Fruit fly (Drosophila melanogaster): ENCODE data around the gene rept.
A peak's percentile ranks its signal among the peaks of the same experiment; 100 is the strongest.

The rept gene

dm6 chr3L:19236554-19236953 lies 18.6 kb upstream of the rept start:
- TF ChIP-seq CTCF (optimal IDR thresholded peaks at IDR 0.05) (no peak), CG8478 (optimal IDR thresholded peaks at IDR 0.05) (no peak)

dm6 chr3L:19237780-19238179 lies 17.4 kb upstream of the rept start:
- TF ChIP-seq CTCF (optimal IDR thresholded peaks at IDR 0.05) (no peak), CG8478 (optimal IDR thresholded peaks at IDR 0.05) (no peak)

dm6 chr3L:19251643-19252042 lies 3.5 kb upstream of the rept start:
- TF ChIP-seq CG8478 (optimal IDR thresholded peaks at IDR 0.05) (no peak), CTCF (optimal IDR thresholded peaks at IDR 0.05) (no peak)

- TF ChIP-seq CTCF (optimal IDR thresholded peaks at IDR 0.05) (no peak), CG8478 (optimal IDR thresholded peaks at IDR 0.05) (no peak)
These were observed 3.1 kb downstream of the rept start for dm6 chr3L:19258199-19258598.

- no peak for TF ChIP-seq CG8478 (optimal IDR thresholded peaks at IDR 0.05)
- TF ChIP-seq CTCF (optimal IDR thresholded peaks at IDR 0.05): no peak
These were observed 5.2 kb downstream of the rept start, which contains the start of gene nes for dm6 chr3L:19260278-19260803. Gene nes, minus strand, starts transcription at chr3L:19260679.

- no peak for TF ChIP-seq CTCF (optimal IDR thresholded peaks at IDR 0.05)
- TF ChIP-seq CG8478 (optimal IDR thresholded peaks at IDR 0.05): no peak
These were observed 6.1 kb downstream of the rept start, which contains the start of gene Bet1 for dm6 chr3L:19261213-19261612. Gene Bet1, plus strand, starts transcription at chr3L:19261394.

dm6 chr3L:19261720-19262119 lies 6.6 kb downstream of the rept start:
- no peak for TF ChIP-seq CTCF (optimal IDR thresholded peaks at IDR 0.05)
- TF ChIP-seq CG8478 (optimal IDR thresholded peaks at IDR 0.05): no peak

- no peak for TF ChIP-seq CG8478 (optimal IDR thresholded peaks at IDR 0.05)
- TF ChIP-seq CTCF (optimal IDR thresholded peaks at IDR 0.05): no peak
These were observed 8.5 kb downstream of the rept start, which contains the start of the genes CG42374 and Mettl5 for dm6 chr3L:19263480-19264140. Gene CG42374, plus strand, starts transcription at chr3L:19263766. Gene Mettl5, plus strand, starts transcription at chr3L:19263766.

- TF ChIP-seq CTCF (optimal IDR thresholded peaks at IDR 0.05) (peak in 1 of 2 experiments; percentile 1), CG8478 (optimal IDR thresholded peaks at IDR 0.05) (no peak)
These were observed 9.0 kb downstream of the rept start, which contains the start of gene Max for dm6 chr3L:19264141-19264487. Gene Max, minus strand, starts transcription at chr3L:19264184.

dm6 chr3L:19265761-19266160 lies 10.6 kb downstream of the rept start, which contains the start of gene CG45081:
Gene CG45081, plus strand, starts transcription at chr3L:19266061.
- TF ChIP-seq CTCF (optimal IDR thresholded peaks at IDR 0.05): no peak
- no peak for TF ChIP-seq CG8478 (optimal IDR thresholded peaks at IDR 0.05)

- no peak for TF ChIP-seq CG8478 (optimal IDR thresholded peaks at IDR 0.05)
- TF ChIP-seq CTCF (optimal IDR thresholded peaks at IDR 0.05): no peak
These were observed 13.7 kb downstream of the rept start, which contains the start of the genes Aldh7A1 and CG14085 for dm6 chr3L:19268720-19269401. Gene Aldh7A1, minus strand, starts transcription at chr3L:19268913. Gene CG14085, plus strand, starts transcription at chr3L:19269351.

- no peak for TF ChIP-seq CG8478 (optimal IDR thresholded peaks at IDR 0.05)
These were observed 15.4 kb downstream of the rept start, which contains the start of gene CG14088 for dm6 chr3L:19270542-19270941. Gene CG14088, minus strand, starts transcription at chr3L:19270642.

dm6 chr3L:19275491-19275890 lies 20.4 kb downstream of the rept start, which contains the start of gene CG14086:
Gene CG14086, plus strand, starts transcription at chr3L:19275791.
- TF ChIP-seq CG8478 (optimal IDR thresholded peaks at IDR 0.05): no peak
- no peak for TF ChIP-seq CTCF (optimal IDR thresholded peaks at IDR 0.05)

dm6 chr3L:19280283-19280682 lies 25.1 kb downstream of the rept start:
- TF ChIP-seq CG8478 (optimal IDR thresholded peaks at IDR 0.05) (no peak), CTCF (optimal IDR thresholded peaks at IDR 0.05) (no peak)

dm6 chr3L:19280700-19281099 lies 25.6 kb downstream of the rept start, which contains the start of gene CG14089:
Gene CG14089, minus strand, starts transcription at chr3L:19280800.
- no peak for TF ChIP-seq CG8478 (optimal IDR thresholded peaks at IDR 0.05)
- TF ChIP-seq CTCF (optimal IDR thresholded peaks at IDR 0.05): no peak

Measured in S2 (cell line).